Fruit fly (Drosophila melanogaster): ENCODE data around the gene CG42846.

DNA sequence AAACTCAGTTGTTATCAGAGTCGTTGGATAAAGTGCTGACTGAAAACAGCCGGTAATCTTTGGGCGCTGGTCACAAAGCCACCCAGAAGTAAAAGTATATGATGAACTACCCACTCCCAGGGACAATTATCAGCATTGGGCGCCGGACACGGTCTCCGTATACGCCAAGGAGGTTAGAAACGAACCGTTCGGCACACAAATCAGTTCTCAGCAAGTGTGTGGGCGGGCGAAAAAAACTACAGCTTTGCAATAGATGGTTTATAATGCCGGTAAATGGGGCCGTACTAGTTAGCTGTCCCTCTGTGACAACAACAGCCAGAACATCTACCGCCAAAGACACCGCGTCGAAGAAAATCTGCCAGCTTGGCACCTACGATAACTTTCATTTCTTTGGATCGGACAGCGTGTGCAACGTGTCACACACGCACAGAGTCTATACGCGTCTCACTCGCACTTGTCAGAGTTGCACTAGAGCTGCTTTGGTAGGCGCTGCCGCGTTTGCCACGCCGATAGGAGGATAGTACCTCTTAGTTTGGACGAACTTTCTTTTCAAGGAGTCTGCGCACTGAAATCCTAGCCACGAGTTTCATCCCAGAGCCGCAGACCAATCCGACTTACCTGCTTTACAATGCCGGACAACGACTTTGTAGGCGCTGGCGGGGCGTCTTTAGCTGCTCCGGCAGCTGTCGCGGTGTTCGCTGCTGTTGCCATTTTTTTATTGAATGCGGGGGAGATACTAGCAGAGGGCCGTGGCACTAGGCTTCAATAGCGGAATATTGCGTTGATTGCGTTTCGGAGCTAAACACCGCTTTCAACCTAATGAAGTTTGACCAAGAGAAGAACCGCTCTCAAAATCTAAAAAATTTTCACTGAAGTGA lies 32.3 kb upstream of the CG42846 start:
- TF ChIP-seq Dll (optimal IDR thresholded peaks at IDR 0.05) (no peak), CG8478 (optimal IDR thresholded peaks at IDR 0.05) (no peak), usp (GFP tag; optimal IDR thresholded peaks at IDR 0.05) (no peak), EcR (GFP tag; optimal IDR thresholded peaks at IDR 0.05) (no peak), pan (optimal IDR thresholded peaks at IDR 0.05) (no peak)

Data from whole organism.